Worm (Caenorhabditis elegans) whole organism, late embryonic: ENCODE results near the gene F45F2.9.

Source experiments
- F13H6.1 ChIP-seq: sonication (generic microtip); optimal IDR thresholded peaks from 2 replicates; lab custom pipeline; 2016; ENCODE audit warnings: missing genetic modification characterization, missing compliant biosample characterization
- K02D7.2 ChIP-seq: sonication (generic microtip); optimal IDR thresholded peaks from 2 replicates; lab custom pipeline; 2017; ENCODE audit warnings: mild to moderate bottlenecking, missing genetic modification characterization, missing compliant biosample characterization
- ceh-2 ChIP-seq: sonication (generic microtip); optimal IDR thresholded peaks from 2 replicates; lab custom pipeline; 2016; ENCODE audit warnings: missing genotype, missing genetic modification characterization, missing compliant biosample characterization
- ceh-24 ChIP-seq: sonication (generic microtip); optimal IDR thresholded peaks from 2 replicates; lab custom pipeline; 2016; ENCODE audit warnings: mild to moderate bottlenecking, missing genetic modification characterization, missing compliant biosample characterization
- dve-1 ChIP-seq: sonication (generic microtip); optimal IDR thresholded peaks from 2 replicates; lab custom pipeline; 2017; ENCODE audit warnings: antibody characterized with exemption, mild to moderate bottlenecking, missing genetic modification characterization, missing compliant biosample characterization
- eyg-1 ChIP-seq: sonication (generic microtip); optimal IDR thresholded peaks from 2 replicates; lab custom pipeline; 2016; ENCODE audit warnings: missing genotype, missing genetic modification characterization, missing compliant biosample characterization
- fkh-6 ChIP-seq: sonication (generic microtip); optimal IDR thresholded peaks from 2 replicates; lab custom pipeline; 2016; ENCODE audit warnings: missing genetic modification characterization, missing compliant biosample characterization
- lin-11 ChIP-seq: fragments of 200-800 bp; sonication (Bioruptor generic); optimal IDR thresholded peaks from 2 replicates; lab custom pipeline; 2018; ENCODE audit warnings: mild to moderate bottlenecking, missing genetic modification characterization, missing compliant biosample characterization
- pag-3 ChIP-seq: sonication (generic microtip); optimal IDR thresholded peaks from 2 replicates; lab custom pipeline; 2016; ENCODE audit warnings: missing compliant biosample characterization, missing genetic modification characterization, borderline replicate concordance
- pha-4 ChIP-seq: fragments of 150-350 bp; optimal IDR thresholded peaks from 2 replicates; lab custom pipeline; 2018; ENCODE audit warnings: missing biosample characterization, missing genetic modification reagents, missing genetic modification characterization
- pqm-1 ChIP-seq: sonication (generic microtip); optimal IDR thresholded peaks from 2 replicates; lab custom pipeline; 2016; ENCODE audit warnings: missing genetic modification characterization, missing compliant biosample characterization
- rnt-1 ChIP-seq: sonication (generic microtip); optimal IDR thresholded peaks from 2 replicates; lab custom pipeline; 2016; ENCODE audit warnings: missing genetic modification characterization, missing compliant biosample characterization
- zip-5 ChIP-seq: sonication (generic microtip); optimal IDR thresholded peaks from 2 replicates; lab custom pipeline; 2016; ENCODE audit warnings: missing genetic modification characterization, missing compliant biosample characterization

- TF ChIP-seq ceh-2 (tag; lab: Kevin White, UChicago) (no peak), K02D7.2 (tag; lab: Kevin White, UChicago) (no peak), F13H6.1 (no peak), lin-11 (tag; lab: Kevin White, UChicago) (no peak), dve-1 (tag; lab: Kevin White, UChicago) (no peak), zip-5 (tag; lab: Kevin White, UChicago) (no peak), eyg-1 (no peak), pqm-1 (no peak), fkh-6 (no peak), pha-4 (tag; lab: Kevin White, UChicago) (no peak), rnt-1 (tag; lab: Kevin White, UChicago) (no peak), pag-3 (tag; lab: Kevin White, UChicago) (no peak), ceh-24 (tag; lab: Kevin White, UChicago) (no peak)
Observed at ce11 chrV:8525774-8526173, 12.5 kb upstream of the F45F2.9 start, which contains the start of gene otpl-6.
